Worm (Caenorhabditis elegans): ENCODE results near the gene act-4.

ce11 chrX:4959440-4959839 lies 981 bp upstream of the act-4 start:
- no peak for TF ChIP-seq W03F9.2 (tag; optimal IDR thresholded peaks at IDR 0.05)
- TF ChIP-seq dao-5 (tag; optimal IDR thresholded peaks at IDR 0.05): no peak
- no peak for TF ChIP-seq him-1 (tag; optimal IDR thresholded peaks at IDR 0.05)
